Fruit fly (Drosophila melanogaster) whole organism, embryonic: ENCODE measurements around the gene InR.
A peak's percentile ranks its signal among the peaks of the same experiment; 100 is the strongest.

Source experiments
- Adf1 ChIP-seq: fragments of 200-800 bp; sonication (Bioruptor generic); IDR thresholded peaks from 2 replicates; pipeline ENCODE4 v1.3.6; 2022; ENCODE audit warnings: missing biosample characterization, missing genetic modification characterization
- Asciz ChIP-seq: fragments of 200-800 bp; sonication (Bioruptor generic); optimal IDR thresholded peaks from 2 replicates; lab custom pipeline; 2017; ENCODE audit warnings: missing biosample characterization, mild to moderate bottlenecking, missing genetic modification characterization, missing genetic modification reagents
- Bgb ChIP-seq: fragments of 200-800 bp; sonication (Bioruptor generic); IDR thresholded peaks from 2 replicates; pipeline ENCODE4 v1.3.6; 2022; ENCODE audit warnings: missing biosample characterization, missing genetic modification characterization; ENCODE audit not compliant: partially characterized antibody
- CG11093 ChIP-seq: fragments of 200-800 bp; sonication (Bioruptor generic); IDR thresholded peaks from 3 replicates; pipeline ENCODE4 v1.3.6; 2022; ENCODE audit warnings: missing biosample characterization, missing genetic modification characterization
- CG11398 ChIP-seq: fragments of 200-800 bp; sonication (Bioruptor generic); optimal IDR thresholded peaks from 2 replicates; lab custom pipeline; 2016; ENCODE audit warnings: missing biosample characterization, missing genetic modification characterization
- CG11723 ChIP-seq: fragments of 200-800 bp; sonication (Bioruptor generic); optimal IDR thresholded peaks from 2 replicates; lab custom pipeline; 2017; ENCODE audit warnings: missing biosample characterization, mild to moderate bottlenecking, missing genetic modification characterization
- CG14050 ChIP-seq: fragments of 200-800 bp; sonication (Bioruptor generic); IDR thresholded peaks from 3 replicates; pipeline ENCODE4 v1.3.6; 2022; ENCODE audit warnings: missing biosample characterization, missing genetic modification characterization
- CG16779 ChIP-seq: fragments of 200-800 bp; sonication (Bioruptor generic); IDR thresholded peaks from 2 replicates; pipeline ENCODE4 v1.3.6; 2022; ENCODE audit warnings: missing biosample characterization, missing genetic modification characterization
- CG16813 ChIP-seq: fragments of 200-800 bp; sonication (Bioruptor generic); IDR thresholded peaks from 3 replicates; pipeline ENCODE4 v1.3.6; 2022; ENCODE audit warnings: missing biosample characterization, missing genetic modification characterization; ENCODE audit not compliant: partially characterized antibody
- CG18476 ChIP-seq: fragments of 200-800 bp; sonication (Bioruptor generic); optimal IDR thresholded peaks from 2 replicates; lab custom pipeline; 2016; ENCODE audit warnings: missing biosample characterization, mild to moderate bottlenecking, missing genetic modification characterization
- CG18764 ChIP-seq: fragments of 200-800 bp; sonication (Bioruptor generic); optimal IDR thresholded peaks from 3 replicates; lab custom pipeline; 2016; ENCODE audit warnings: missing biosample characterization, missing genetic modification characterization
- CG2120 ChIP-seq: fragments of 200-800 bp; sonication (Bioruptor generic); optimal IDR thresholded peaks from 3 replicates; lab custom pipeline; 2016; ENCODE audit warnings: missing biosample characterization, missing genetic modification characterization
- CG30403 ChIP-seq: fragments of 200-800 bp; sonication (Bioruptor generic); optimal IDR thresholded peaks from 3 replicates; lab custom pipeline; 2016; ENCODE audit warnings: missing biosample characterization, missing genetic modification characterization
- CG3065 ChIP-seq: fragments of 200-800 bp; sonication (Bioruptor generic); optimal IDR thresholded peaks from 2 replicates; lab custom pipeline; 2016; ENCODE audit warnings: missing biosample characterization, missing genetic modification characterization
- CG31365 ChIP-seq: fragments of 200-800 bp; sonication (Bioruptor generic); optimal IDR thresholded peaks from 2 replicates; lab custom pipeline; 2018; ENCODE audit warnings: missing biosample characterization, mild to moderate bottlenecking, missing genetic modification characterization
- CG34224 ChIP-seq: fragments of 200-800 bp; sonication (Bioruptor generic); IDR thresholded peaks from 3 replicates; pipeline ENCODE4 v1.3.6; 2022; ENCODE audit warnings: missing biosample characterization, missing genetic modification characterization; ENCODE audit not compliant: partially characterized antibody
- CG42726 ChIP-seq: fragments of 200-800 bp; sonication (Bioruptor generic); IDR thresholded peaks from 2 replicates; pipeline ENCODE4 v1.3.6; 2022; ENCODE audit warnings: missing biosample characterization, missing genetic modification characterization; ENCODE audit not compliant: partially characterized antibody
- CG4360 ChIP-seq: fragments of 200-800 bp; sonication (Bioruptor generic); IDR thresholded peaks from 2 replicates; pipeline ENCODE4 v1.3.6; 2022; ENCODE audit warnings: missing biosample characterization, missing genetic modification characterization
- CG7357 ChIP-seq: fragments of 200-800 bp; sonication (Bioruptor generic); IDR thresholded peaks from 3 replicates; pipeline ENCODE4 v1.3.6; 2022; ENCODE audit warnings: missing biosample characterization, missing genetic modification characterization
- CTCF ChIP-seq: fragments of 200-800 bp; sonication (Bioruptor generic); optimal IDR thresholded peaks from 2 replicates; lab custom pipeline; 2017; ENCODE audit warnings: missing biosample characterization, mild to moderate bottlenecking, missing genetic modification characterization, moderate library complexity
- CoRest ChIP-seq: fragments of 200-800 bp; sonication (Bioruptor generic); optimal IDR thresholded peaks from 3 replicates; lab custom pipeline; 2018; ENCODE audit warnings: missing biosample characterization, mild to moderate bottlenecking, missing genetic modification characterization, moderate library complexity
- Deaf1 ChIP-seq: fragments of 200-800 bp; optimal IDR thresholded peaks from 3 replicates; lab custom pipeline; 2019; ENCODE audit warnings: missing biosample characterization, mild to moderate bottlenecking, missing genetic modification characterization, moderate library complexity
- Dll ChIP-seq: fragments of 200-800 bp; sonication (Bioruptor generic); IDR thresholded peaks from 4 replicates; pipeline ENCODE4 v1.3.6; 2022; ENCODE audit warnings: missing biosample characterization, missing genetic modification characterization; ENCODE audit not compliant: partially characterized antibody
- Dp ChIP-seq: fragments of 200-800 bp; sonication (Bioruptor generic); optimal IDR thresholded peaks from 2 replicates; lab custom pipeline; 2018; ENCODE audit warnings: missing biosample characterization, mild to moderate bottlenecking, missing genetic modification characterization, moderate library complexity
- E2f1 ChIP-seq: fragments of 200-800 bp; sonication (Bioruptor generic); IDR thresholded peaks from 2 replicates; pipeline ENCODE4 v1.3.6; 2022; ENCODE audit warnings: missing biosample characterization, missing genetic modification characterization
- Ets65A ChIP-seq: fragments of 200-800 bp; sonication (Bioruptor generic); peaks from one replicate; lab custom pipeline; 2016; ENCODE audit warnings: missing biosample characterization, missing genetic modification characterization
- GATAe ChIP-seq: fragments of 200-800 bp; sonication (Bioruptor generic); conservative IDR thresholded peaks from 2 replicates; pipeline ENCODE4 v1.3.6; 2022; ENCODE audit warnings: missing biosample characterization, missing genetic modification characterization
- HLH3B ChIP-seq: fragments of 200-800 bp; sonication (Bioruptor generic); IDR thresholded peaks from 2 replicates; pipeline ENCODE4 v1.3.6; 2022; ENCODE audit warnings: missing biosample characterization, missing genetic modification characterization
- Hey ChIP-seq: fragments of 200-800 bp; sonication (Bioruptor generic); optimal IDR thresholded peaks from 3 replicates; lab custom pipeline; 2018; ENCODE audit warnings: missing biosample characterization, mild to moderate bottlenecking, missing genetic modification characterization
- HmgD ChIP-seq: fragments of 200-800 bp; sonication (Bioruptor generic); optimal IDR thresholded peaks from 3 replicates; lab custom pipeline; 2016; ENCODE audit warnings: missing biosample characterization, missing genetic modification characterization
- Hmx ChIP-seq: fragments of 200-800 bp; sonication (Bioruptor generic); optimal IDR thresholded peaks from 2 replicates; lab custom pipeline; 2016; ENCODE audit warnings: missing biosample characterization, missing genetic modification characterization
- Hsf ChIP-seq: fragments of 200-800 bp; sonication (Bioruptor generic); optimal IDR thresholded peaks from 3 replicates; lab custom pipeline; 2016; ENCODE audit warnings: missing biosample characterization, missing genetic modification characterization
- NC2β ChIP-seq: fragments of 200-800 bp; sonication (Bioruptor generic); optimal IDR thresholded peaks from 2 replicates; lab custom pipeline; 2016; ENCODE audit warnings: missing biosample characterization, missing genetic modification characterization
- Nf-YA ChIP-seq: fragments of 200-800 bp; sonication (Bioruptor generic); IDR thresholded peaks from 2 replicates; pipeline ENCODE4 v1.3.6; 2022; ENCODE audit warnings: missing biosample characterization, missing genetic modification characterization
- Sry-β ChIP-seq: fragments of 200-800 bp; sonication (Bioruptor generic); optimal IDR thresholded peaks from 2 replicates; lab custom pipeline; 2018; ENCODE audit warnings: missing biosample characterization, mild to moderate bottlenecking, missing genetic modification characterization, moderate library complexity
- ara ChIP-seq: fragments of 200-800 bp; sonication (Bioruptor generic); IDR thresholded peaks from 2 replicates; pipeline ENCODE4 v1.3.6; 2022; ENCODE audit warnings: missing biosample characterization, missing genetic modification characterization
- bsh ChIP-seq, 2 experiments: fragments of 200-800 bp; sonication (Bioruptor generic); optimal IDR thresholded peaks; 2 replicates each; lab custom pipeline; 2017 to 2018; ENCODE audit warnings: mild to moderate bottlenecking in 2 of 2, missing biosample characterization in 2 of 2, missing genetic modification characterization in 2 of 2, moderate library complexity in 1 of 2
- cg ChIP-seq: fragments of 200-800 bp; sonication (Bioruptor generic); optimal IDR thresholded peaks from 3 replicates; lab custom pipeline; 2019; ENCODE audit warnings: missing biosample characterization, mild to moderate bottlenecking, missing genetic modification characterization, moderate library complexity
- gfzf ChIP-seq: fragments of 200-800 bp; sonication (Bioruptor generic); optimal IDR thresholded peaks from 2 replicates; lab custom pipeline; 2016; ENCODE audit warnings: missing biosample characterization, mild to moderate bottlenecking, missing genetic modification characterization, moderate library complexity
- gro ChIP-seq: fragments of 200-800 bp; sonication (Bioruptor generic); optimal IDR thresholded peaks from 2 replicates; lab custom pipeline; 2016; ENCODE audit warnings: missing biosample characterization, missing genetic modification characterization
- her ChIP-seq: fragments of 200-800 bp; sonication (Bioruptor generic); optimal IDR thresholded peaks from 2 replicates; lab custom pipeline; 2016; ENCODE audit warnings: missing biosample characterization, missing genetic modification characterization
- hth ChIP-seq: fragments of >200 bp; optimal IDR thresholded peaks from 2 replicates; lab custom pipeline; 2017; ENCODE audit warnings: inconsistent platforms
- jing ChIP-seq: fragments of 200-800 bp; sonication (Bioruptor generic); optimal IDR thresholded peaks from 2 replicates; lab custom pipeline; 2018; ENCODE audit warnings: missing biosample characterization, mild to moderate bottlenecking, missing genetic modification characterization
- knrl ChIP-seq: fragments of 200-800 bp; sonication (Bioruptor generic); IDR thresholded peaks from 3 replicates; pipeline ENCODE4 v1.3.6; 2022; ENCODE audit warnings: missing biosample characterization, missing genetic modification characterization; ENCODE audit not compliant: partially characterized antibody
- lbe ChIP-seq: fragments of 200-800 bp; sonication (Bioruptor generic); optimal IDR thresholded peaks from 2 replicates; lab custom pipeline; 2016; ENCODE audit warnings: missing biosample characterization, mild to moderate bottlenecking, missing genetic modification characterization
- peb ChIP-seq: fragments of 200-800 bp; sonication (Bioruptor generic); IDR thresholded peaks from 2 replicates; pipeline ENCODE4 v1.3.6; 2022; ENCODE audit warnings: missing biosample characterization, missing genetic modification characterization
- salm ChIP-seq: fragments of 200-800 bp; sonication (Bioruptor generic); optimal IDR thresholded peaks from 2 replicates; lab custom pipeline; 2018; ENCODE audit warnings: missing biosample characterization, mild to moderate bottlenecking, missing genetic modification characterization
- seq ChIP-seq: fragments of 200-800 bp; sonication (Bioruptor generic); IDR thresholded peaks from 2 replicates; pipeline ENCODE4 v1.3.6; 2022; ENCODE audit warnings: missing biosample characterization, missing genetic modification characterization
- stwl ChIP-seq: fragments of 200-800 bp; sonication (Bioruptor generic); optimal IDR thresholded peaks from 3 replicates; lab custom pipeline; 2018; ENCODE audit warnings: missing biosample characterization, mild to moderate bottlenecking, missing genetic modification characterization, moderate library complexity
- tio ChIP-seq: fragments of 200-800 bp; sonication (Bioruptor generic); optimal IDR thresholded peaks from 2 replicates; lab custom pipeline; 2017; ENCODE audit warnings: missing biosample characterization, missing genetic modification characterization, inconsistent platforms
- twi ChIP-seq: fragments of 200-800 bp; optimal IDR thresholded peaks from 2 replicates; lab custom pipeline; 2019; ENCODE audit warnings: missing biosample characterization, mild to moderate bottlenecking, missing genetic modification characterization, moderate library complexity
- unpg ChIP-seq: fragments of 200-800 bp; sonication (Bioruptor generic); optimal IDR thresholded peaks from 3 replicates; lab custom pipeline; 2018; ENCODE audit warnings: missing biosample characterization, mild to moderate bottlenecking, missing genetic modification characterization, moderate library complexity

Gene InR

DNA sequence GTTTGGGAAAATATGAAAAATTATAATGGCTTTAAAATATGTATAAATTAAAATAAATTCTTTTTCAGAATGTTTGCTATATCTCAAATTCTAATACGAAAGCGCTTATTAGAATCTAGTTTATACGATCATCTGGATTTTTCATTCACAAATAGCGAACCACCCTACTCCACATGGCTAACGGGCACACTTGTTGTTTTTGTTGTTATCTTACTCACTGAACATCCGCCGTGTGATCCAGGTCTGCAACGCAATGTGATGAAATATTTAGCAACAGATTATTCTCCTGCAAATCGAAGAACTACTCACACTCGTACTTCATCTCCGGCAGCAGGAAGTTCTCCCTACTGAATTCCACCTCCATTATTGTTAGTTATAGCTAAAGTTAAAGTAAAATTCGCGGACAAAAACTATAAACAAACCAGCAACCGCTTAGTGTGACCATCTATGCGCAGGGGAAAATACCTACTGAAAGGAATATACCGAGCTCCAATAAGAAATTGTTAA lies 43.4 kb upstream of the InR start, which contains the start of gene Archease:
TSS of gene Archease (minus strand) at position 472 of the 507 bp plus-strand sequence.
- TF ChIP-seq GATAe (GFP tag; lab: Robert Waterston, UW) (no peak), CG30403 (GFP tag; lab: Kevin White, UChicago) (peak; percentile 46), lbe (GFP tag; lab: Kevin White, UChicago) (peak; percentile 68), Bgb (no peak), CG18764 (GFP tag; lab: Kevin White, UChicago) (peak; percentile 14), knrl (GFP tag; lab: Robert Waterston, UW) (no peak), HLH3B (GFP tag; lab: Robert Waterston, UW) (no peak; the same call in 1 of the 2 replicates), CG14050 (GFP tag; lab: Robert Waterston, UW) (no peak), CG16779 (no peak), jing (GFP tag; lab: Kevin White, UChicago) (no peak), HmgD (GFP tag; lab: Kevin White, UChicago) (no peak), CG34224 (peak; percentile 38; the same call in 2 of the 3 replicates), NC2β (GFP tag; lab: Kevin White, UChicago) (peak; percentile 7), CG7357 (GFP tag; lab: Robert Waterston, UW) (no peak), ara (no peak), Asciz (GFP tag; lab: Kevin White, UChicago) (peak; percentile 66), CG3065 (no peak), CG2120 (GFP tag; lab: Kevin White, UChicago) (peak; percentile 66), salm (tag; lab: Kevin White, UChicago) (peak; percentile 37), Hmx (GFP tag; lab: Kevin White, UChicago) (peak; percentile 23), Ets65A (GFP tag; lab: Kevin White, UChicago) (no peak), CG31365 (tag; lab: Kevin White, UChicago) (peak; percentile 42), Sry-β (no peak), stwl (peak; percentile 58), Nf-YA (no peak), bsh (GFP tag; optimal IDR thresholded peaks at IDR 0.05; lab: Kevin White, UChicago) (peak; percentile 43 to 57), tio (no peak), CG42726 (GFP tag; lab: Robert Waterston, UW) (no peak), cg (no peak), CG11398 (GFP tag; lab: Kevin White, UChicago) (peak; percentile 3), CTCF (GFP tag; lab: Kevin White, UChicago) (no peak), CoRest (tag; lab: Kevin White, UChicago) (peak; percentile 39), seq (GFP tag; lab: Robert Waterston, UW) (0 out of 2 replicates have a peak, but pooled peaks have one; percentile 38), peb (GFP tag; lab: Robert Waterston, UW) (no peak), twi (tag; lab: Kevin White, UChicago) (peak; percentile 40), CG4360 (GFP tag; lab: Robert Waterston, UW) (peak; percentile 87), CG16813 (GFP tag; lab: Robert Waterston, UW) (no peak), gfzf (GFP tag; lab: Kevin White, UChicago) (peak; percentile 77), E2f1 (GFP tag; lab: Robert Waterston, UW) (peak; percentile 55; the same call in 1 of the 2 replicates), Adf1 (no peak; the same call in 1 of the 2 replicates), Hsf (GFP tag; lab: Kevin White, UChicago) (peak; percentile 45), Dp (GFP tag; lab: Kevin White, UChicago) (peak; percentile 59), hth (no peak), unpg (GFP tag; lab: Kevin White, UChicago) (peak; percentile 71), Hey (tag; lab: Kevin White, UChicago) (no peak), CG11723 (no peak), gro (GFP tag; lab: Kevin White, UChicago) (peak; percentile 48), Dll (no peak), CG18476 (GFP tag; lab: Kevin White, UChicago) (no peak), her (peak; percentile 31), CG11093 (GFP tag; lab: Robert Waterston, UW) (no peak), Deaf1 (no peak)
